Worm (Caenorhabditis elegans) whole organism, L4/young adult: ENCODE measurements around the gene Y41C4A.22.

ENCODE experiments used
- W03F9.2 ChIP-seq: fragments of 150-350 bp; optimal IDR thresholded peaks from 2 replicates; lab custom pipeline; 2014; ENCODE audit warnings: missing biosample characterization, missing genetic modification characterization
- dao-5 ChIP-seq: sonication (generic microtip); optimal IDR thresholded peaks from 2 replicates; lab custom pipeline; 2016; ENCODE audit warnings: missing genotype, missing genetic modification characterization, moderate library complexity, missing compliant biosample characterization
- him-1 ChIP-seq: sonication (generic microtip); optimal IDR thresholded peaks from 2 replicates; lab custom pipeline; 2016; ENCODE audit warnings: missing genotype, missing genetic modification reagents, missing genetic modification characterization, missing compliant biosample characterization

The Y41C4A.22 gene

ce11 chrIII:11694975-11695374, at the start of gene Y41C4A.22:
Gene Y41C4A.22, plus strand, starts transcription at chrIII:11695275.
- TF ChIP-seq W03F9.2 (tag; lab: Kevin White, UChicago) (no peak), dao-5 (tag; lab: Kevin White, UChicago) (no peak), him-1 (tag; lab: Kevin White, UChicago) (no peak)

ce11 chrIII:11650152-11650551, 44.9 kb upstream of the Y41C4A.22 start, which contains the start of gene faah-6:
Gene faah-6, plus strand, starts transcription at chrIII:11650452.
- TF ChIP-seq dao-5 (tag; lab: Kevin White, UChicago) (no peak), W03F9.2 (tag; lab: Kevin White, UChicago) (no peak), him-1 (tag; lab: Kevin White, UChicago) (no peak)

- TF ChIP-seq W03F9.2 (tag; lab: Kevin White, UChicago) (no peak), him-1 (tag; lab: Kevin White, UChicago) (no peak), dao-5 (tag; lab: Kevin White, UChicago) (no peak)
Observed at ce11 chrIII:11651430-11651829, 43.6 kb upstream of the Y41C4A.22 start.

- TF ChIP-seq W03F9.2 (tag; lab: Kevin White, UChicago) = no peak
- TF ChIP-seq him-1 (tag; lab: Kevin White, UChicago) = no peak
- no peak for TF ChIP-seq dao-5 (tag; lab: Kevin White, UChicago)
Observed at ce11 chrIII:11656389-11656788, 38.7 kb upstream of the Y41C4A.22 start.

ce11 chrIII:11657185-11657817, 37.8 kb upstream of the Y41C4A.22 start, which contains the start of gene crh-1:
Gene crh-1, plus strand, starts transcription at chrIII:11657767.
- no peak for TF ChIP-seq dao-5 (tag; lab: Kevin White, UChicago)
- peak; percentile 83 for TF ChIP-seq W03F9.2 (tag; lab: Kevin White, UChicago)
- TF ChIP-seq him-1 (tag; lab: Kevin White, UChicago) = peak; percentile 33

ce11 chrIII:11659804-11660203, 35.3 kb upstream of the Y41C4A.22 start:
- TF ChIP-seq W03F9.2 (tag; lab: Kevin White, UChicago) (no peak), him-1 (tag; lab: Kevin White, UChicago) (no peak), dao-5 (tag; lab: Kevin White, UChicago) (no peak)

ce11 chrIII:11660736-11661135, 34.3 kb upstream of the Y41C4A.22 start:
- no peak for TF ChIP-seq dao-5 (tag; lab: Kevin White, UChicago)
- TF ChIP-seq W03F9.2 (tag; lab: Kevin White, UChicago) = no peak
- TF ChIP-seq him-1 (tag; lab: Kevin White, UChicago) = no peak

- TF ChIP-seq dao-5 (tag; lab: Kevin White, UChicago) (no peak), him-1 (tag; lab: Kevin White, UChicago) (no peak), W03F9.2 (tag; lab: Kevin White, UChicago) (no peak)
Observed at ce11 chrIII:11663400-11663799, 31.7 kb upstream of the Y41C4A.22 start.

ce11 chrIII:11666819-11667218, 28.3 kb upstream of the Y41C4A.22 start:
- TF ChIP-seq dao-5 (tag; lab: Kevin White, UChicago) (no peak), W03F9.2 (tag; lab: Kevin White, UChicago) (no peak), him-1 (tag; lab: Kevin White, UChicago) (no peak)

- TF ChIP-seq him-1 (tag; lab: Kevin White, UChicago) (no peak), W03F9.2 (tag; lab: Kevin White, UChicago) (no peak), dao-5 (tag; lab: Kevin White, UChicago) (no peak)
Observed at ce11 chrIII:11669008-11669407, 26.1 kb upstream of the Y41C4A.22 start.

ce11 chrIII:11680514-11680913, 14.6 kb upstream of the Y41C4A.22 start:
- no peak for TF ChIP-seq W03F9.2 (tag; lab: Kevin White, UChicago)
- TF ChIP-seq dao-5 (tag; lab: Kevin White, UChicago) = no peak
- no peak for TF ChIP-seq him-1 (tag; lab: Kevin White, UChicago)

ce11 chrIII:11681461-11682014, 13.5 kb upstream of the Y41C4A.22 start:
- TF ChIP-seq W03F9.2 (tag; lab: Kevin White, UChicago) (no peak), him-1 (tag; lab: Kevin White, UChicago) (no peak), dao-5 (tag; lab: Kevin White, UChicago) (no peak)

- TF ChIP-seq dao-5 (tag; lab: Kevin White, UChicago) = no peak
- TF ChIP-seq W03F9.2 (tag; lab: Kevin White, UChicago) = no peak
- TF ChIP-seq him-1 (tag; lab: Kevin White, UChicago) = no peak
Observed at ce11 chrIII:11683038-11683437, 12.0 kb upstream of the Y41C4A.22 start.

- no peak for TF ChIP-seq dao-5 (tag; lab: Kevin White, UChicago)
- no peak for TF ChIP-seq him-1 (tag; lab: Kevin White, UChicago)
- TF ChIP-seq W03F9.2 (tag; lab: Kevin White, UChicago) = no peak
Observed at ce11 chrIII:11683790-11684189, 11.3 kb upstream of the Y41C4A.22 start.
